Fruit fly (Drosophila melanogaster) whole organism, embryonic: ENCODE measurements around the gene cyr.
A peak's percentile ranks its signal among the peaks of the same experiment; 100 is the strongest.

Experiments
- Atf6 ChIP-seq: fragments of 200-800 bp; sonication (Bioruptor generic); IDR thresholded peaks from 2 replicates; pipeline ENCODE4 v1.3.6; 2022; ENCODE audit warnings: missing biosample characterization, missing genetic modification characterization
- B-H1 ChIP-seq: fragments of 200-800 bp; sonication (Bioruptor generic); IDR thresholded peaks from 3 replicates; pipeline ENCODE4 v1.3.6; 2022; ENCODE audit warnings: missing biosample characterization, missing genetic modification characterization
- C15 ChIP-seq: fragments of 200-800 bp; sonication (Bioruptor generic); IDR thresholded peaks from 3 replicates; pipeline ENCODE4 v1.3.6; 2022; ENCODE audit warnings: missing biosample characterization, missing genetic modification characterization
- CG12659 ChIP-seq: fragments of 200-800 bp; sonication (Bioruptor generic); optimal IDR thresholded peaks from 3 replicates; lab custom pipeline; 2017; ENCODE audit warnings: mild to moderate bottlenecking, missing biosample characterization, missing genetic modification reagents, missing genetic modification characterization
- CG15073 ChIP-seq: fragments of 200-800 bp; sonication (Bioruptor generic); optimal IDR thresholded peaks from 2 replicates; lab custom pipeline; 2016; ENCODE audit warnings: missing biosample characterization, missing genetic modification characterization
- CG17385 ChIP-seq: fragments of 200-800 bp; sonication (Bioruptor generic); optimal IDR thresholded peaks from 3 replicates; lab custom pipeline; 2018; ENCODE audit warnings: missing biosample characterization, mild to moderate bottlenecking, missing genetic modification characterization
- CG18599 ChIP-seq: fragments of 200-800 bp; sonication (Bioruptor generic); optimal IDR thresholded peaks from 3 replicates; lab custom pipeline; 2017; ENCODE audit warnings: missing biosample characterization, missing genetic modification characterization, mild to moderate bottlenecking, moderate library complexity, missing genetic modification reagents
- CG18619 ChIP-seq: fragments of 200-800 bp; sonication (Bioruptor generic); optimal IDR thresholded peaks from 3 replicates; lab custom pipeline; 2017; ENCODE audit warnings: missing biosample characterization, mild to moderate bottlenecking, missing genetic modification characterization
- CG30431 ChIP-seq: fragments of 200-800 bp; sonication (Bioruptor generic); optimal IDR thresholded peaks from 2 replicates; lab custom pipeline; 2017; ENCODE audit warnings: missing biosample characterization, missing genetic modification characterization
- CG6272 ChIP-seq: fragments of 200-800 bp; sonication (Bioruptor generic); IDR thresholded peaks from 2 replicates; pipeline ENCODE4 v1.3.6; 2022; ENCODE audit warnings: missing biosample characterization, missing genetic modification characterization
- CG7839 ChIP-seq: fragments of 200-800 bp; sonication (Bioruptor generic); optimal IDR thresholded peaks from 3 replicates; lab custom pipeline; 2018; ENCODE audit warnings: missing biosample characterization, mild to moderate bottlenecking, missing genetic modification characterization, moderate library complexity
- CG9437 ChIP-seq: fragments of 200-800 bp; sonication (Bioruptor generic); optimal IDR thresholded peaks from 2 replicates; lab custom pipeline; 2018; ENCODE audit warnings: missing biosample characterization, mild to moderate bottlenecking, missing genetic modification characterization
- D ChIP-seq, 2 experiments: fragments of 200-800 bp in 1 of 2; fragments of >200 bp in 1 of 2; sonication (Bioruptor generic) in 1 of 2; optimal IDR thresholded peaks; 2 replicates in 1 of 2; 3 replicates in 1 of 2; lab custom pipeline; 2017; ENCODE audit warnings: mild to moderate bottlenecking in 1 of 2, missing biosample characterization in 1 of 2, missing genetic modification characterization in 1 of 2, missing genetic modification reagents in 1 of 2
- Dll ChIP-seq: fragments of 200-800 bp; sonication (Bioruptor generic); IDR thresholded peaks from 4 replicates; pipeline ENCODE4 v1.3.6; 2022; ENCODE audit warnings: missing biosample characterization, missing genetic modification characterization; ENCODE audit not compliant: partially characterized antibody
- Gug ChIP-seq: fragments of 200-800 bp; sonication (Bioruptor generic); IDR thresholded peaks from 4 replicates; pipeline ENCODE4 v1.3.6; 2022; ENCODE audit warnings: missing biosample characterization, missing genetic modification characterization
- HLH54F ChIP-seq: fragments of 200-800 bp; sonication (Bioruptor generic); optimal IDR thresholded peaks from 3 replicates; lab custom pipeline; 2016; ENCODE audit warnings: missing biosample characterization, missing genetic modification characterization
- Hr51 ChIP-seq, 2 experiments: fragments of 200-800 bp; sonication (Bioruptor generic); optimal IDR thresholded peaks; 2 replicates in 1 of 2; 3 replicates in 1 of 2; lab custom pipeline; 2016 to 2018; ENCODE audit warnings: missing biosample characterization in 2 of 2, missing genetic modification characterization in 2 of 2, mild to moderate bottlenecking in 1 of 2, moderate library complexity in 1 of 2
- Meics ChIP-seq: fragments of 200-800 bp; sonication (Bioruptor generic); optimal IDR thresholded peaks from 2 replicates; lab custom pipeline; 2017; ENCODE audit warnings: missing biosample characterization, mild to moderate bottlenecking, missing genetic modification characterization
- NfI ChIP-seq: fragments of 200-800 bp; sonication (Bioruptor generic); optimal IDR thresholded peaks from 3 replicates; lab custom pipeline; 2018; ENCODE audit warnings: missing biosample characterization, mild to moderate bottlenecking, missing genetic modification characterization, moderate library complexity
- Oli ChIP-seq: fragments of 200-800 bp; sonication (Bioruptor generic); optimal IDR thresholded peaks from 2 replicates; lab custom pipeline; 2018; ENCODE audit warnings: missing biosample characterization, mild to moderate bottlenecking, missing genetic modification characterization, moderate library complexity
- PHDP ChIP-seq: fragments of 200-800 bp; sonication (Bioruptor generic); optimal IDR thresholded peaks from 3 replicates; lab custom pipeline; 2018; ENCODE audit warnings: missing biosample characterization, mild to moderate bottlenecking, missing genetic modification characterization, moderate library complexity
- Ssrp ChIP-seq: fragments of 200-800 bp; sonication (Bioruptor generic); optimal IDR thresholded peaks from 2 replicates; lab custom pipeline; 2018; ENCODE audit warnings: missing biosample characterization, mild to moderate bottlenecking, missing genetic modification characterization, moderate library complexity
- TFAM ChIP-seq: fragments of 200-800 bp; sonication (Bioruptor generic); optimal IDR thresholded peaks from 2 replicates; lab custom pipeline; 2017; ENCODE audit warnings: missing biosample characterization, missing genetic modification characterization, inconsistent platforms
- Tbp ChIP-seq: fragments of >200 bp; optimal IDR thresholded peaks from 2 replicates; lab custom pipeline; 2018; ENCODE audit warnings: missing biosample characterization, missing genetic modification characterization
- Usf ChIP-seq: fragments of 200-800 bp; sonication (Bioruptor generic); optimal IDR thresholded peaks from 2 replicates; lab custom pipeline; 2017; ENCODE audit warnings: missing genotype, missing biosample characterization, missing genetic modification characterization
- Xbp1 ChIP-seq: fragments of 200-800 bp; sonication (Bioruptor generic); optimal IDR thresholded peaks from 3 replicates; lab custom pipeline; 2016; ENCODE audit warnings: missing biosample characterization, mild to moderate bottlenecking, missing genetic modification characterization
- ac ChIP-seq: fragments of 200-800 bp; sonication (Bioruptor generic); optimal IDR thresholded peaks from 3 replicates; lab custom pipeline; 2017; ENCODE audit warnings: missing biosample characterization, mild to moderate bottlenecking, missing genetic modification characterization
- bab2 ChIP-seq: fragments of 200-800 bp; sonication (Bioruptor generic); optimal IDR thresholded peaks from 2 replicates; lab custom pipeline; 2016; ENCODE audit warnings: missing biosample characterization, missing genetic modification characterization
- chm ChIP-seq: fragments of 200-800 bp; sonication (Bioruptor generic); IDR thresholded peaks from 2 replicates; pipeline ENCODE4 v1.3.6; 2022; ENCODE audit warnings: missing biosample characterization, missing genetic modification characterization
- disco-r ChIP-seq: fragments of 200-800 bp; sonication (Bioruptor generic); optimal IDR thresholded peaks from 2 replicates; lab custom pipeline; 2016; ENCODE audit warnings: missing biosample characterization, missing genetic modification characterization
- esg ChIP-seq: fragments of 200-800 bp; sonication (Bioruptor generic); conservative IDR thresholded peaks from 2 replicates; pipeline ENCODE4 v1.3.6; 2022; ENCODE audit warnings: missing biosample characterization, missing genetic modification characterization
- grau ChIP-seq: fragments of 200-800 bp; optimal IDR thresholded peaks from 3 replicates; lab custom pipeline; 2019; ENCODE audit warnings: missing biosample characterization, mild to moderate bottlenecking, missing genetic modification characterization, moderate library complexity
- lilli ChIP-seq: fragments of 200-800 bp; sonication (Bioruptor generic); optimal IDR thresholded peaks from 3 replicates; lab custom pipeline; 2016; ENCODE audit warnings: missing biosample characterization, missing genetic modification characterization
- lmd ChIP-seq: fragments of 200-800 bp; sonication (Bioruptor generic); IDR thresholded peaks from 2 replicates; pipeline ENCODE4 v1.3.6; 2022; ENCODE audit warnings: missing biosample characterization, missing genetic modification characterization
- mirr ChIP-seq: fragments of 200-800 bp; sonication (Bioruptor generic); optimal IDR thresholded peaks from 3 replicates; lab custom pipeline; 2018; ENCODE audit warnings: missing biosample characterization, mild to moderate bottlenecking, missing genetic modification characterization
- nerfin-1 ChIP-seq: fragments of 200-800 bp; sonication (Bioruptor generic); optimal IDR thresholded peaks from 3 replicates; lab custom pipeline; 2019; ENCODE audit warnings: missing biosample characterization, mild to moderate bottlenecking, missing genetic modification characterization, moderate library complexity
- org-1 ChIP-seq: fragments of 200-800 bp; sonication (Bioruptor generic); optimal IDR thresholded peaks from 2 replicates; lab custom pipeline; 2017; ENCODE audit warnings: missing biosample characterization, missing genetic modification characterization
- otp ChIP-seq: fragments of 200-800 bp; sonication (Bioruptor generic); IDR thresholded peaks from 3 replicates; pipeline ENCODE4, ENCODE4 v1.3.6; 2022; ENCODE audit warnings: missing biosample characterization, missing genetic modification characterization
- row ChIP-seq: fragments of 200-800 bp; sonication (Bioruptor generic); IDR thresholded peaks from 3 replicates; pipeline ENCODE4 v1.3.6; 2022; ENCODE audit warnings: missing biosample characterization, missing genetic modification characterization
- sd ChIP-seq: fragments of 200-800 bp; sonication (Bioruptor generic); optimal IDR thresholded peaks from 3 replicates; lab custom pipeline; 2018; ENCODE audit warnings: missing biosample characterization, mild to moderate bottlenecking, missing genetic modification characterization, moderate library complexity
- sima ChIP-seq: fragments of 200-800 bp; sonication (Bioruptor generic); optimal IDR thresholded peaks from 2 replicates; lab custom pipeline; 2016; ENCODE audit warnings: missing biosample characterization, missing genetic modification characterization
- sob ChIP-seq: fragments of 200-800 bp; sonication (Bioruptor generic); IDR thresholded peaks from 2 replicates; pipeline ENCODE4 v1.3.6; 2022; ENCODE audit warnings: missing biosample characterization, missing genetic modification characterization
- sqz ChIP-seq: fragments of 200-800 bp; sonication (Bioruptor generic); optimal IDR thresholded peaks from 3 replicates; lab custom pipeline; 2018; ENCODE audit warnings: missing biosample characterization, mild to moderate bottlenecking, missing genetic modification characterization
- sug ChIP-seq: fragments of 200-800 bp; optimal IDR thresholded peaks from 2 replicates; lab custom pipeline; 2019; ENCODE audit warnings: missing biosample characterization, mild to moderate bottlenecking, missing genetic modification characterization, moderate library complexity
- tap ChIP-seq: fragments of 200-800 bp; optimal IDR thresholded peaks from 3 replicates; lab custom pipeline; 2019; ENCODE audit warnings: missing biosample characterization, mild to moderate bottlenecking, missing genetic modification characterization, moderate library complexity
- unc-4 ChIP-seq: fragments of 200-800 bp; sonication (Bioruptor generic); IDR thresholded peaks from 2 replicates; pipeline ENCODE4 v1.3.6; 2022; ENCODE audit warnings: missing biosample characterization, missing genetic modification characterization; ENCODE audit not compliant: partially characterized antibody
- z ChIP-seq: fragments of 200-800 bp; sonication (Bioruptor generic); IDR thresholded peaks from 3 replicates; pipeline ENCODE4 v1.3.6; 2022; ENCODE audit warnings: missing biosample characterization, missing genetic modification characterization
- zen2 ChIP-seq: fragments of 200-800 bp; sonication (Bioruptor generic); IDR thresholded peaks from 3 replicates; pipeline ENCODE4 v1.3.6; 2022; ENCODE audit warnings: missing biosample characterization, missing genetic modification characterization; ENCODE audit not compliant: partially characterized antibody
- zfh1 ChIP-seq: fragments of 200-800 bp; sonication (Bioruptor generic); IDR thresholded peaks from 3 replicates; pipeline ENCODE4 v1.3.6; 2022; ENCODE audit warnings: missing biosample characterization, missing genetic modification characterization

cyr gene

dm6 chrX:8178165-8178955 lies 42.8 kb upstream of the cyr start, which contains the start of gene sdt (continued):
- TF ChIP-seq sug (tag; lab: Kevin White, UChicago) (peak; percentile 7), Hr51 (GFP tag; optimal IDR thresholded peaks at IDR 0.05; lab: Kevin White, UChicago) (peak in 1 of 2 experiments; percentile 7), tap (tag; lab: Kevin White, UChicago) (no peak), org-1 (peak; percentile 8), bab2 (GFP tag; lab: Kevin White, UChicago) (peak; percentile 28), nerfin-1 (no peak), CG9437 (peak; percentile 43), esg (0 out of 2 replicates have a peak, but pooled peaks have one; percentile 18), otp (GFP tag; lab: Robert Waterston, UW) (no peak), Meics (GFP tag; lab: Kevin White, UChicago) (no peak), CG17385 (GFP tag; lab: Kevin White, UChicago) (peak; percentile 15), CG6272 (GFP tag; lab: Robert Waterston, UW) (no peak), C15 (GFP tag; lab: Robert Waterston, UW) (no peak), disco-r (no peak), Oli (tag; lab: Kevin White, UChicago) (peak; percentile 26), z (no peak), NfI (GFP tag; lab: Kevin White, UChicago) (peak; percentile 4), Usf (GFP tag; lab: Kevin White, UChicago) (no peak), D (optimal IDR thresholded peaks at IDR 0.05; lab: Kevin White, UChicago) (no peak), D (GFP tag; optimal IDR thresholded peaks at IDR 0.05; lab: Kevin White, UChicago) (no peak), Atf6 (GFP tag; lab: Robert Waterston, UW) (no peak), Ssrp (tag; lab: Kevin White, UChicago) (peak; percentile 26), CG12659 (GFP tag; lab: Kevin White, UChicago) (no peak), Dll (GFP tag; lab: Robert Waterston, UW) (no peak), sima (GFP tag; lab: Kevin White, UChicago) (no peak), lmd (0 out of 2 replicates have a peak, but pooled peaks have one; percentile 11), TFAM (GFP tag; lab: Kevin White, UChicago) (no peak), CG30431 (no peak), zfh1 (GFP tag; lab: Robert Waterston, UW) (no peak), mirr (GFP tag; lab: Kevin White, UChicago) (no peak), Tbp (GFP tag; lab: Kevin White, UChicago) (no peak), CG18599 (GFP tag; lab: Kevin White, UChicago) (peak; percentile 21), B-H1 (GFP tag; lab: Robert Waterston, UW) (no peak), HLH54F (no peak), lilli (GFP tag; lab: Kevin White, UChicago) (peak; percentile 10), grau (tag; lab: Kevin White, UChicago) (peak; percentile 32), CG18619 (GFP tag; lab: Kevin White, UChicago) (peak; percentile 11), CG7839 (tag; lab: Kevin White, UChicago) (peak; percentile 61), sob (GFP tag; lab: Robert Waterston, UW) (0 out of 2 replicates have a peak, but pooled peaks have one; percentile 34), Xbp1 (GFP tag; lab: Kevin White, UChicago) (no peak), zen2 (no peak), sqz (no peak), row (GFP tag; lab: Robert Waterston, UW) (peak; percentile 47), chm (GFP tag; lab: Robert Waterston, UW) (peak; percentile 46; the same call in 1 of the 2 replicates), PHDP (tag; lab: Kevin White, UChicago) (no peak), CG15073 (GFP tag; lab: Kevin White, UChicago) (no peak), Gug (GFP tag; lab: Robert Waterston, UW) (no peak), unc-4 (GFP tag; lab: Robert Waterston, UW) (no peak), sd (tag; lab: Kevin White, UChicago) (no peak), ac (GFP tag; lab: Kevin White, UChicago) (no peak)
